Worm (Caenorhabditis elegans) whole organism, young adult: ENCODE measurements around the gene cest-28.

Source experiments
- B0019.2 ChIP-seq: fragments of 200-800 bp; sonication (Bioruptor generic); conservative IDR thresholded peaks from 2 replicates; pipeline ENCODE4 v1.3.6; 2022; ENCODE audit warnings: missing genetic modification reagents, missing genetic modification characterization, missing compliant biosample characterization
- F52B5.7 ChIP-seq: sonication (generic microtip); optimal IDR thresholded peaks from 2 replicates; lab custom pipeline; 2016; ENCODE audit warnings: mild to moderate bottlenecking, missing genetic modification characterization, missing compliant biosample characterization
- F57C9.4 ChIP-seq: sonication (generic microtip); optimal IDR thresholded peaks from 2 replicates; lab custom pipeline; 2017; ENCODE audit warnings: mild to moderate bottlenecking, missing genetic modification characterization, missing compliant biosample characterization
- K11D2.4 ChIP-seq: fragments of 200-800 bp; sonication (Bioruptor generic); IDR thresholded peaks from 2 replicates; pipeline ENCODE4 v1.3.6; 2022; ENCODE audit warnings: missing genetic modification reagents, missing genetic modification characterization, missing compliant biosample characterization
- T26A5.8 ChIP-seq: sonication (generic microtip); optimal IDR thresholded peaks from 2 replicates; lab custom pipeline; 2016; ENCODE audit warnings: missing genetic modification characterization, missing compliant biosample characterization
- Y53G8AR.9 ChIP-seq: fragments of 200-800 bp; sonication (Bioruptor generic); conservative IDR thresholded peaks from 2 replicates; pipeline ENCODE4 v1.3.6; 2022; ENCODE audit warnings: missing genetic modification reagents, missing genetic modification characterization, missing compliant biosample characterization
- Y67H2A.10 ChIP-seq: fragments of 200-800 bp; sonication (Bioruptor generic); conservative IDR thresholded peaks from 2 replicates; pipeline ENCODE4 v1.3.6; 2022; ENCODE audit warnings: missing genetic modification reagents, missing genetic modification characterization, missing compliant biosample characterization
- Y79H2A.3 ChIP-seq: fragments of 200-800 bp; sonication (Bioruptor generic); conservative IDR thresholded peaks from 2 replicates; pipeline ENCODE4 v1.3.6; 2022; ENCODE audit warnings: missing genetic modification reagents, missing genetic modification characterization, missing compliant biosample characterization
- ZK185.1 ChIP-seq: sonication (generic microtip); optimal IDR thresholded peaks from 2 replicates; lab custom pipeline; 2016; ENCODE audit warnings: mild to moderate bottlenecking, missing genetic modification characterization, missing compliant biosample characterization; ENCODE audit not compliant: poor library complexity, severe bottlenecking
- aptf-3 ChIP-seq: fragments of 200-800 bp; sonication (Bioruptor generic); IDR thresholded peaks from 2 replicates; pipeline ENCODE4 v1.3.6; 2022; ENCODE audit warnings: missing genetic modification characterization, missing compliant biosample characterization
- bed-2 ChIP-seq: fragments of 200-800 bp; sonication (Bioruptor generic); IDR thresholded peaks from 2 replicates; pipeline ENCODE4 v1.3.6; 2022; ENCODE audit warnings: missing genetic modification reagents, missing genetic modification characterization, missing compliant biosample characterization
- cebp-2 ChIP-seq: fragments of 200-800 bp; sonication (Bioruptor generic); IDR thresholded peaks from 2 replicates; pipeline ENCODE4 v1.3.6; 2022; ENCODE audit warnings: missing genetic modification characterization, missing compliant biosample characterization
- ceh-58 ChIP-seq: fragments of 200-800 bp; sonication (Bioruptor generic); IDR thresholded peaks from 2 replicates; pipeline ENCODE4 v1.3.6; 2022; ENCODE audit warnings: missing genetic modification characterization, missing compliant biosample characterization
- die-1 ChIP-seq: sonication (generic microtip); optimal IDR thresholded peaks from 2 replicates; lab custom pipeline; 2016; ENCODE audit warnings: missing genotype, mild to moderate bottlenecking, missing genetic modification characterization, missing compliant biosample characterization
- gei-17 ChIP-seq: fragments of 200-800 bp; sonication (Bioruptor generic); optimal IDR thresholded peaks from 2 replicates; lab custom pipeline; 2018; ENCODE audit warnings: mild to moderate bottlenecking, missing genetic modification characterization, missing compliant biosample characterization
- hlh-26 ChIP-seq: fragments of 200-800 bp; sonication (Bioruptor generic); conservative IDR thresholded peaks from 2 replicates; pipeline ENCODE4 v1.3.6; 2022; ENCODE audit warnings: missing genetic modification reagents, missing genetic modification characterization, missing compliant biosample characterization
- hrde-1 ChIP-seq: sonication (generic microtip); optimal IDR thresholded peaks from 2 replicates; lab custom pipeline; 2016; ENCODE audit warnings: missing genetic modification characterization, mild to moderate bottlenecking, missing compliant biosample characterization, moderate library complexity, missing genotype, missing genetic modification reagents, borderline replicate concordance
- let-526 ChIP-seq: fragments of 200-800 bp; sonication (Bioruptor generic); IDR thresholded peaks from 2 replicates; pipeline ENCODE4 v1.3.6; 2022; ENCODE audit warnings: missing genetic modification reagents, missing genetic modification characterization, missing compliant biosample characterization
- lin-26 ChIP-seq: fragments of 200-800 bp; sonication (Bioruptor generic); IDR thresholded peaks from 2 replicates; pipeline ENCODE4 v1.3.6; 2022; ENCODE audit warnings: missing genetic modification reagents, missing genetic modification characterization, missing compliant biosample characterization
- lir-1 ChIP-seq: fragments of 200-800 bp; sonication (Bioruptor generic); conservative IDR thresholded peaks from 2 replicates; pipeline ENCODE4 v1.3.6; 2022; ENCODE audit warnings: missing genetic modification reagents, missing genetic modification characterization, missing compliant biosample characterization
- lsl-1 ChIP-seq: fragments of 200-800 bp; sonication (Bioruptor generic); optimal IDR thresholded peaks from 2 replicates; lab custom pipeline; 2018; ENCODE audit warnings: mild to moderate bottlenecking, missing genetic modification characterization, moderate library complexity, missing compliant biosample characterization
- lsy-27 ChIP-seq: sonication (generic microtip); optimal IDR thresholded peaks from 2 replicates; lab custom pipeline; 2017; ENCODE audit warnings: missing genetic modification characterization, mild to moderate bottlenecking, missing compliant biosample characterization, antibody characterized with exemption, missing genotype, borderline replicate concordance; ENCODE audit not compliant: insufficient read depth
- mxl-1 ChIP-seq: sonication (generic microtip); optimal IDR thresholded peaks from 2 replicates; lab custom pipeline; 2016; ENCODE audit warnings: missing genetic modification characterization, missing compliant biosample characterization
- nhr-90 ChIP-seq: sonication (generic microtip); optimal IDR thresholded peaks from 2 replicates; lab custom pipeline; 2016; ENCODE audit warnings: missing genotype, mild to moderate bottlenecking, missing genetic modification characterization, missing compliant biosample characterization
- repo-1 ChIP-seq: sonication (generic microtip); optimal IDR thresholded peaks from 2 replicates; lab custom pipeline; 2017; ENCODE audit warnings: mild to moderate bottlenecking, missing genetic modification characterization, missing compliant biosample characterization
- rpc-1 ChIP-seq, 2 experiments: fragments of 150-350 bp in 1 of 2; sonication (generic microtip) in 1 of 2; optimal IDR thresholded peaks; 2 replicates each; lab custom pipeline; 2014 to 2018; ENCODE audit warnings: missing biosample characterization in 1 of 2, missing genetic modification characterization in 1 of 2, missing genetic modification reagents in 1 of 2, missing genotype in 1 of 2
- sptf-2 ChIP-seq: fragments of 200-800 bp; sonication (Bioruptor generic); optimal IDR thresholded peaks from 2 replicates; lab custom pipeline; 2018; ENCODE audit warnings: mild to moderate bottlenecking, missing genetic modification characterization, missing compliant biosample characterization
- tbx-9 ChIP-seq: sonication (generic microtip); optimal IDR thresholded peaks from 2 replicates; lab custom pipeline; 2016; ENCODE audit warnings: borderline replicate concordance, missing genetic modification characterization, inconsistent platforms, missing compliant biosample characterization
- tlf-1 ChIP-seq: fragments of 200-800 bp; sonication (Bioruptor generic); optimal IDR thresholded peaks from 2 replicates; lab custom pipeline; 2018; ENCODE audit warnings: mild to moderate bottlenecking, missing genetic modification characterization, missing compliant biosample characterization
- unc-130 ChIP-seq: sonication (generic microtip); optimal IDR thresholded peaks from 2 replicates; lab custom pipeline; 2016; ENCODE audit warnings: missing genetic modification reagents, missing genetic modification characterization, missing compliant biosample characterization
- ztf-25 ChIP-seq: fragments of 200-800 bp; sonication (Bioruptor generic); IDR thresholded peaks from 2 replicates; pipeline ENCODE4 v1.3.6; 2022; ENCODE audit warnings: missing genetic modification reagents, missing genetic modification characterization, missing compliant biosample characterization
- ztf-6 ChIP-seq: fragments of 200-800 bp; sonication (Bioruptor generic); IDR thresholded peaks from 2 replicates; pipeline ENCODE4 v1.3.6; 2022; ENCODE audit warnings: missing genetic modification reagents, missing genetic modification characterization, missing compliant biosample characterization

The cest-28 gene

DNA sequence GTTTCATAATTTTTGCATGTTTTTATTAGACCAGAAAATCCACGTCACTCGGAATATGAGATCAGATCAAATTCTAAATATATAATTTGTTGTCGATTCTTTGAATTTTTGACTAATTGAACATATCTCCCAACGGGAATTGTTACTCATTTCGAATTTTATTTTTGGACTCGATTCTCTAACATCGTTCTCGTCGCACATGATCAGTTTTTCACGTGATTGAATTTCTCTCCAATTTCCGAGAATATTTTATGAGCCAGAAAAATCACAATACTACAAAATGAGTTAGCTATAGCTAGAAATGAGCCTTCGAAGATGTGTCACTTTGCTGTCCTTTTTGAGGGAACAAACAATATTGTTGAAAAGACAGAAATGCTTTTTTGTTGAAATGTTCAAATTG, 38.9 kb upstream of the cest-28 start:
- TF ChIP-seq bed-2 (GFP tag; lab: Robert Waterston, UW): no peak
- no peak for TF ChIP-seq B0019.2 (GFP tag; lab: Robert Waterston, UW)
- TF ChIP-seq nhr-90 (tag; lab: Kevin White, UChicago): no peak
- no peak for TF ChIP-seq lin-26
- no peak for TF ChIP-seq gei-17 (GFP tag; lab: Kevin White, UChicago)
- TF ChIP-seq F57C9.4 (tag; lab: Kevin White, UChicago): no peak
- no peak for TF ChIP-seq T26A5.8 (tag; lab: Kevin White, UChicago)

DNA sequence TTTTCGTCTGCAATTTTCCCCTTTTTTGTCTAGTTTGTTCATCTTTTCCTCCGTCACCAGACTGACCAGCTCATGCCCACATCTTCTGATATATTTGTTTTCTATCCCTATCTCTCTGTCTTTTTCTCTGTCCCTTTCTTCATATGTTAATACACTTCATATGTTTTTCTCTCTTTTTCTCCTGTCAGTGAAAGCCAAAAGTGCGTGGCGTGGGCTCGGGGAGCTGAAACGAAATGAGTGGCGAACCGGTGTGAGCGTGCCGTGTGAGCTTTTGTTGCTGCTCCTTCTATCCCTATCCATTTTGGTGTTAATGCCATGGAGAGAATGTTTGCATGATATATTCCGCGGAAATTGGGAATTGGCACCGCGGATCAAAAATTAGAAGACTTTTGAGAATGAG, 37.8 kb upstream of the cest-28 start:
- TF ChIP-seq tbx-9 (tag; lab: Kevin White, UChicago) (no peak), cebp-2 (GFP tag; lab: Robert Waterston, UW) (no peak), aptf-3 (GFP tag; lab: Robert Waterston, UW) (no peak), Y67H2A.10 (GFP tag; lab: Robert Waterston, UW) (no peak), F52B5.7 (no peak), ztf-25 (GFP tag; lab: Robert Waterston, UW) (no peak), mxl-1 (tag; lab: Kevin White, UChicago) (no peak), tlf-1 (GFP tag; lab: Kevin White, UChicago) (no peak), lir-1 (GFP tag; lab: Robert Waterston, UW) (no peak), Y79H2A.3 (GFP tag; lab: Robert Waterston, UW) (no peak), lsl-1 (GFP tag; lab: Kevin White, UChicago) (no peak), die-1 (no peak), lin-26 (no peak), hrde-1 (tag; lab: Kevin White, UChicago) (no peak), B0019.2 (GFP tag; lab: Robert Waterston, UW) (no peak), Y53G8AR.9 (GFP tag; lab: Robert Waterston, UW) (no peak), ceh-58 (GFP tag; lab: Robert Waterston, UW) (no peak)

DNA sequence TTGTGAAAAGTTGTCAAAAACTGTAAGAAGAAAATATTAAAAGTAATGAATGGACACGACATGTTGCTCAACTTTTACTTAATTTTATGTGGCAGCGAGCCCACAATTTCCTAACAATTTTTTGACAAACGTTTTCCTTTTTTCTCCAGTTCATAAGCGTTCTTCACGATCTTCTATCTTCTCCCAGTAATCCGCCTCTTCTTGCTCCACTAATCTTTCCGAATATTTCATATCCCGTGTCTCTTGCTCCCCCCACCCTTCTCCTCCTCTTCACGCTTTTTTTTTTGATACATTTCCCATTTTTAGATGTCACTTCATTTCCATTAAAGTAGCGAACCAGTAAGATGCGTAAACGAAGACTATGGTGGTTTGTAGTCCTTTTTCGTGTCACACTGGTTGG, 36.7 kb upstream of the cest-28 start, which contains the start of gene scd-2:
Gene scd-2, plus strand, starts transcription at position 301 of the 400 bp plus-strand sequence.
- no peak for TF ChIP-seq sptf-2 (GFP tag; lab: Kevin White, UChicago)
- TF ChIP-seq ztf-6 (GFP tag; lab: Robert Waterston, UW): no peak
- TF ChIP-seq unc-130 (GFP tag; lab: Kevin White, UChicago): no peak
- no peak for TF ChIP-seq let-526 (GFP tag; lab: Robert Waterston, UW)
- TF ChIP-seq hlh-26 (GFP tag; lab: Robert Waterston, UW): no peak

DNA sequence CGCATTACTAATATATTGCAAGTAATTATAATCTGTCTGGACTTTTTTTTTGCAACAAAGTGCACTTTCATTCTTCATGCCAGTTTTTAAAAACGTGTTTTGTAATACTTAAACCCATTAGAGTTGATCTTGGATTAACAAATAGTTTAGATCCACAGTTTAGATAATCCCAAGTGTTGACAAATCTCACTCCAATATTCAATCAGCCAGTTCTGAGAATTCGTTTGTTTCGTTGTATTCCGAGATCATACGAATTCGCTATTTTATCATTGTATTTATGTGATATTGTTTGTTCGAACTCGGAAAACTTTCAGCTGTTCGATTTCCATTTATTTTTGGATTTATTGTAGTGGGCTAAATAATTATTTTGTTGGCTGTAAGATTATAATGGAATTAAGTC, 23.8 kb upstream of the cest-28 start:
- TF ChIP-seq K11D2.4 (no peak), lsy-27 (tag; lab: Kevin White, UChicago) (no peak), repo-1 (tag; lab: Kevin White, UChicago) (no peak), ZK185.1 (tag; lab: Kevin White, UChicago) (no peak), hlh-26 (GFP tag; lab: Robert Waterston, UW) (no peak), rpc-1 (optimal IDR thresholded peaks at IDR 0.05; lab: Kevin White, UChicago) (no peak), rpc-1 (tag; optimal IDR thresholded peaks at IDR 0.05; lab: Kevin White, UChicago) (no peak), Y67H2A.10 (GFP tag; lab: Robert Waterston, UW) (no peak)
